Fruit fly (Drosophila melanogaster) whole organism, prepupa: ENCODE results near the gene CG42714.

ENCODE experiments used
- Blimp-1 ChIP-seq: fragments of 200-800 bp; sonication (Bioruptor generic); optimal IDR thresholded peaks from 3 replicates; lab custom pipeline; 2017; ENCODE audit warnings: missing biosample characterization, missing genetic modification characterization, mild to moderate bottlenecking, moderate library complexity, missing genetic modification reagents
- CG10631 ChIP-seq: fragments of 200-800 bp; sonication (Bioruptor generic); optimal IDR thresholded peaks from 2 replicates; lab custom pipeline; 2016; ENCODE audit warnings: missing biosample characterization, missing genetic modification characterization
- CG11294 ChIP-seq: fragments of 200-800 bp; sonication (Bioruptor generic); IDR thresholded peaks from 2 replicates; pipeline ENCODE4 v1.3.6; 2022; ENCODE audit warnings: missing biosample characterization, missing genetic modification characterization
- CG11762 ChIP-seq: fragments of 200-800 bp; sonication (Bioruptor generic); optimal IDR thresholded peaks from 3 replicates; lab custom pipeline; 2016; ENCODE audit warnings: missing biosample characterization, missing genetic modification characterization; ENCODE audit not compliant: insufficient read depth
- CG11902 ChIP-seq: fragments of 200-800 bp; sonication (Bioruptor generic); optimal IDR thresholded peaks from 3 replicates; lab custom pipeline; 2016; ENCODE audit warnings: missing biosample characterization, missing genetic modification characterization
- CG15336 ChIP-seq: fragments of 200-800 bp; sonication (Bioruptor generic); IDR thresholded peaks from 2 replicates; pipeline ENCODE4 v1.3.6; 2022; ENCODE audit warnings: missing biosample characterization, missing genetic modification characterization
- CG1621 ChIP-seq: fragments of 200-800 bp; sonication (Bioruptor generic); optimal IDR thresholded peaks from 3 replicates; lab custom pipeline; 2018; ENCODE audit warnings: missing biosample characterization, mild to moderate bottlenecking, missing genetic modification characterization
- CG31627 ChIP-seq: fragments of 200-800 bp; sonication (Bioruptor generic); optimal IDR thresholded peaks from 3 replicates; lab custom pipeline; 2016; ENCODE audit warnings: missing biosample characterization, missing genetic modification characterization
- CG32006 ChIP-seq: fragments of 200-800 bp; sonication (Bioruptor generic); optimal IDR thresholded peaks from 3 replicates; lab custom pipeline; 2017; ENCODE audit warnings: missing biosample characterization, mild to moderate bottlenecking, missing genetic modification characterization
- CG34406 ChIP-seq: fragments of 200-800 bp; sonication (Bioruptor generic); optimal IDR thresholded peaks from 3 replicates; lab custom pipeline; 2016; ENCODE audit warnings: missing biosample characterization, missing genetic modification characterization
- CG4318 ChIP-seq: fragments of 200-800 bp; sonication (Bioruptor generic); optimal IDR thresholded peaks from 3 replicates; lab custom pipeline; 2017; ENCODE audit warnings: missing biosample characterization, mild to moderate bottlenecking, missing genetic modification characterization
- CG6276 ChIP-seq: fragments of 200-800 bp; sonication (Bioruptor generic); optimal IDR thresholded peaks from 2 replicates; lab custom pipeline; 2017; ENCODE audit warnings: missing biosample characterization, mild to moderate bottlenecking, missing genetic modification characterization
- CG6792 ChIP-seq: fragments of 200-800 bp; sonication (Bioruptor generic); optimal IDR thresholded peaks from 3 replicates; lab custom pipeline; 2016; ENCODE audit warnings: missing biosample characterization, missing genetic modification characterization
- CG6808 ChIP-seq: fragments of 200-800 bp; sonication (Bioruptor generic); optimal IDR thresholded peaks from 3 replicates; lab custom pipeline; 2017; ENCODE audit warnings: missing biosample characterization, missing genetic modification characterization, mild to moderate bottlenecking, moderate library complexity, missing genetic modification reagents
- CG7368 ChIP-seq: fragments of 200-800 bp; sonication (Bioruptor generic); optimal IDR thresholded peaks from 3 replicates; lab custom pipeline; 2016; ENCODE audit warnings: missing biosample characterization, missing genetic modification characterization
- CG8119 ChIP-seq: fragments of 200-800 bp; sonication (Bioruptor generic); IDR thresholded peaks from 3 replicates; pipeline ENCODE4 v1.3.6; 2022; ENCODE audit warnings: missing biosample characterization, missing genetic modification characterization
- CG8632 ChIP-seq: fragments of 200-800 bp; sonication (Bioruptor generic); optimal IDR thresholded peaks from 3 replicates; lab custom pipeline; 2016; ENCODE audit warnings: missing biosample characterization, missing genetic modification characterization
- CG9139 ChIP-seq: fragments of 200-800 bp; sonication (Bioruptor generic); optimal IDR thresholded peaks from 3 replicates; lab custom pipeline; 2017; ENCODE audit warnings: missing biosample characterization, mild to moderate bottlenecking, missing genetic modification characterization
- Eip75B ChIP-seq: fragments of 200-800 bp; sonication (Bioruptor generic); optimal IDR thresholded peaks from 3 replicates; lab custom pipeline; 2016; ENCODE audit warnings: missing biosample characterization, missing genetic modification characterization
- Eip78C ChIP-seq: fragments of 200-800 bp; sonication (Bioruptor generic); peaks from one replicate; lab custom pipeline; 2016; ENCODE audit warnings: missing biosample characterization, missing genetic modification characterization
- Ets21C ChIP-seq: fragments of 200-800 bp; sonication (Bioruptor generic); optimal IDR thresholded peaks from 3 replicates; lab custom pipeline; 2016; ENCODE audit warnings: missing biosample characterization, missing genetic modification characterization
- Ets96B ChIP-seq: fragments of 200-800 bp; optimal IDR thresholded peaks from 2 replicates; lab custom pipeline; 2019; ENCODE audit warnings: missing biosample characterization, mild to moderate bottlenecking, missing genetic modification characterization, moderate library complexity
- Gug ChIP-seq: fragments of 200-800 bp; sonication (Bioruptor generic); IDR thresholded peaks from 2 replicates; pipeline ENCODE4 v1.3.6; 2022; ENCODE audit warnings: missing biosample characterization, missing genetic modification characterization
- Hr38 ChIP-seq: sonication (Bioruptor generic); optimal IDR thresholded peaks from 2 replicates; lab custom pipeline; 2016; ENCODE audit warnings: missing biosample characterization, missing genetic modification characterization
- Hr39 ChIP-seq: fragments of 200-800 bp; sonication (Bioruptor generic); optimal IDR thresholded peaks from 2 replicates; lab custom pipeline; 2016; ENCODE audit warnings: missing biosample characterization, missing genetic modification characterization
- Lpt ChIP-seq: fragments of 200-800 bp; sonication (Bioruptor generic); optimal IDR thresholded peaks from 3 replicates; lab custom pipeline; 2016; ENCODE audit warnings: missing biosample characterization, missing genetic modification characterization
- Met ChIP-seq: fragments of 200-800 bp; sonication (Bioruptor generic); optimal IDR thresholded peaks from 3 replicates; lab custom pipeline; 2016; ENCODE audit warnings: missing biosample characterization, missing genetic modification characterization
- OdsH ChIP-seq: fragments of 200-800 bp; sonication (Bioruptor generic); optimal IDR thresholded peaks from 3 replicates; lab custom pipeline; 2016; ENCODE audit warnings: missing biosample characterization, missing genetic modification characterization
- Smox ChIP-seq: fragments of 200-800 bp; sonication (Bioruptor generic); optimal IDR thresholded peaks from 3 replicates; lab custom pipeline; 2016; ENCODE audit warnings: missing biosample characterization, missing genetic modification characterization
- Sox15 ChIP-seq: fragments of 200-800 bp; sonication (Bioruptor generic); optimal IDR thresholded peaks from 3 replicates; lab custom pipeline; 2016; ENCODE audit warnings: missing biosample characterization, missing genetic modification characterization
- cyc ChIP-seq: fragments of 200-800 bp; sonication (Bioruptor generic); optimal IDR thresholded peaks from 3 replicates; lab custom pipeline; 2016; ENCODE audit warnings: missing biosample characterization, missing genetic modification characterization
- dac ChIP-seq: fragments of 200-800 bp; sonication (Bioruptor generic); optimal IDR thresholded peaks from 2 replicates; lab custom pipeline; 2017; ENCODE audit warnings: missing biosample characterization, mild to moderate bottlenecking, missing genetic modification characterization
- dsx ChIP-seq: fragments of 200-800 bp; optimal IDR thresholded peaks from 3 replicates; lab custom pipeline; 2019; ENCODE audit warnings: missing biosample characterization, mild to moderate bottlenecking, missing genetic modification characterization, moderate library complexity; ENCODE audit not compliant: poor library complexity, severe bottlenecking
- esn ChIP-seq: fragments of 200-800 bp; sonication (Bioruptor generic); optimal IDR thresholded peaks from 2 replicates; lab custom pipeline; 2016; ENCODE audit warnings: missing biosample characterization, mild to moderate bottlenecking, missing genetic modification characterization, moderate library complexity
- fd59A ChIP-seq: fragments of 200-800 bp; sonication (Bioruptor generic); optimal IDR thresholded peaks from 2 replicates; lab custom pipeline; 2017; ENCODE audit warnings: missing biosample characterization, mild to moderate bottlenecking, missing genetic modification characterization, missing genetic modification reagents
- fd85E ChIP-seq: fragments of 200-800 bp; sonication (Bioruptor generic); optimal IDR thresholded peaks from 3 replicates; lab custom pipeline; 2016; ENCODE audit warnings: missing biosample characterization, missing genetic modification characterization
- lz ChIP-seq: fragments of 200-800 bp; sonication (Bioruptor generic); optimal IDR thresholded peaks from 3 replicates; lab custom pipeline; 2016; ENCODE audit warnings: missing biosample characterization, missing genetic modification characterization
- net ChIP-seq: fragments of 200-800 bp; sonication (Bioruptor generic); optimal IDR thresholded peaks from 3 replicates; lab custom pipeline; 2016; ENCODE audit warnings: missing biosample characterization, missing genetic modification characterization
- pdm3 ChIP-seq: fragments of 200-800 bp; sonication (Bioruptor generic); optimal IDR thresholded peaks from 3 replicates; lab custom pipeline; 2016; ENCODE audit warnings: missing biosample characterization, missing genetic modification characterization
- salr ChIP-seq, 2 experiments: fragments of 200-800 bp; sonication (Bioruptor generic); optimal IDR thresholded peaks; 3 replicates each; lab custom pipeline; 2016 to 2018; ENCODE audit warnings: missing biosample characterization in 2 of 2, missing genetic modification characterization in 2 of 2, mild to moderate bottlenecking in 1 of 2
- ss ChIP-seq, 2 experiments: fragments of 200-800 bp; sonication (Bioruptor generic); optimal IDR thresholded peaks; 2 replicates in 1 of 2; 3 replicates in 1 of 2; lab custom pipeline; 2017 to 2018; ENCODE audit warnings: mild to moderate bottlenecking in 2 of 2, missing biosample characterization in 2 of 2, missing genetic modification characterization in 2 of 2, moderate library complexity in 1 of 2
- svp ChIP-seq: fragments of 200-800 bp; sonication (Bioruptor generic); peaks from one replicate; lab custom pipeline; 2016; ENCODE audit warnings: missing biosample characterization, missing genetic modification characterization
- topi ChIP-seq: fragments of 200-800 bp; sonication (Bioruptor generic); optimal IDR thresholded peaks from 3 replicates; lab custom pipeline; 2016; ENCODE audit warnings: missing biosample characterization, missing genetic modification characterization
- vri ChIP-seq: fragments of 200-800 bp; sonication (Bioruptor generic); optimal IDR thresholded peaks from 3 replicates; lab custom pipeline; 2016; ENCODE audit warnings: missing biosample characterization, mild to moderate bottlenecking, missing genetic modification characterization

Gene CG42714

dm6 chr3L:6262644-6263404, 29.0 kb upstream of the CG42714 start, which contains the start of gene Ldh (continued):
- TF ChIP-seq dsx, result peak; percentile 90
- peak; percentile 99 for TF ChIP-seq esn (GFP tag; lab: Kevin White, UChicago)
- peak; percentile 95 for TF ChIP-seq Eip75B (GFP tag; lab: Kevin White, UChicago)
- TF ChIP-seq Gug (GFP tag; lab: Robert Waterston, UW), result peak; percentile 92
- TF ChIP-seq CG6808 (GFP tag; lab: Kevin White, UChicago), result peak; percentile 80
- TF ChIP-seq CG11902 (GFP tag; lab: Kevin White, UChicago), result peak; percentile 90
- TF ChIP-seq CG11294 (GFP tag; lab: Robert Waterston, UW), result peak; percentile 71
- TF ChIP-seq Smox (GFP tag; lab: Kevin White, UChicago), result peak; percentile 98
- peak; percentile 97 for TF ChIP-seq Lpt (GFP tag; lab: Kevin White, UChicago)
- peak; percentile 99 for TF ChIP-seq CG8119 (GFP tag; lab: Robert Waterston, UW)
- TF ChIP-seq CG31627, result peak; percentile 95
- peak; percentile 88 for TF ChIP-seq CG7368
- peak; percentile 71 to 97 for TF ChIP-seq salr (GFP tag; optimal IDR thresholded peaks at IDR 0.05; lab: Kevin White, UChicago)

DNA sequence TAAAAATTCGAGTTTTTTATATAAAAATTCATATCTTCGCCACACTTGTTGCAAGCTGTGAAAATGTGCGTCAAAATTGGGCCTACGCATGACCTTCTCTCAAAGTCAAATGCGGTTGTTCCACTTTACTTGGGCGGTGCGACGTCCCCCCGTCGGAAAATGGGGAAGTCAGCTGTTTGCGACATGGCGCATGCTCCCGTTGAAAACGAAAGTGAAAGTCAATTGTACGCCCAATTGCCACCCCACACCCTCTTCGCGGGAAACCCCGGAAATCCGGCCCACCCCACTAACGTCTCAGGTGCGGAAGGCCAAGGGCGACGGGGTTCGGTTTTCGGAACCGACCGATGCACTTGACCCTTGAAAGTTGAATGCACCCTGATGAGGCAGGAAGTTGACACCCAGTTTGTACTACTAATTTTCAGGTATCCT, 28.2 kb upstream of the CG42714 start:
- TF ChIP-seq topi, result no peak
- no peak for TF ChIP-seq Met (GFP tag; lab: Kevin White, UChicago)
- TF ChIP-seq fd85E, result no peak
- TF ChIP-seq CG34406 (GFP tag; lab: Kevin White, UChicago), result no peak
- no peak for TF ChIP-seq lz (GFP tag; lab: Kevin White, UChicago)
- TF ChIP-seq CG11762, result no peak
- no peak for TF ChIP-seq svp (GFP tag; lab: Kevin White, UChicago)
- TF ChIP-seq Eip78C (GFP tag; lab: Kevin White, UChicago), result no peak
- no peak for TF ChIP-seq Blimp-1 (GFP tag; lab: Kevin White, UChicago)
- no peak for TF ChIP-seq CG11902 (GFP tag; lab: Kevin White, UChicago)
- no peak for TF ChIP-seq CG32006 (GFP tag; lab: Kevin White, UChicago)
- no peak for TF ChIP-seq dsx
- TF ChIP-seq CG8119 (GFP tag; lab: Robert Waterston, UW), result no peak
- no peak for TF ChIP-seq CG15336 (GFP tag; lab: Robert Waterston, UW)
- TF ChIP-seq net (GFP tag; lab: Kevin White, UChicago), result no peak
- no peak for TF ChIP-seq cyc (GFP tag; lab: Kevin White, UChicago)
- TF ChIP-seq Ets21C, result no peak
- TF ChIP-seq Hr38 (GFP tag; lab: Kevin White, UChicago), result no peak
- no peak for TF ChIP-seq CG8632 (GFP tag; lab: Kevin White, UChicago)

dm6 chr3L:6261230-6261629, 27.4 kb upstream of the CG42714 start:
- TF ChIP-seq CG8119 (GFP tag; lab: Robert Waterston, UW) (no peak), vri (no peak), CG6276 (GFP tag; lab: Kevin White, UChicago) (no peak), fd85E (no peak), CG10631 (GFP tag; lab: Kevin White, UChicago) (no peak), CG34406 (GFP tag; lab: Kevin White, UChicago) (no peak), dac (no peak), pdm3 (GFP tag; lab: Kevin White, UChicago) (no peak), Sox15 (GFP tag; lab: Kevin White, UChicago) (no peak), ss (GFP tag; optimal IDR thresholded peaks at IDR 0.05; lab: Kevin White, UChicago) (no peak), Ets96B (tag; lab: Kevin White, UChicago) (no peak), fd59A (no peak), CG4318 (GFP tag; lab: Kevin White, UChicago) (no peak), CG6792 (no peak), CG11902 (GFP tag; lab: Kevin White, UChicago) (no peak), CG15336 (GFP tag; lab: Robert Waterston, UW) (no peak), CG9139 (GFP tag; lab: Kevin White, UChicago) (no peak), CG1621 (tag; lab: Kevin White, UChicago) (no peak), OdsH (GFP tag; lab: Kevin White, UChicago) (no peak), Hr39 (no peak)
